Fruit fly (Drosophila melanogaster) whole organism, embryonic: ENCODE results near the gene GILT3.
A peak's percentile ranks its signal among the peaks of the same experiment; 100 is the strongest.

ENCODE experiments used
- ATbp ChIP-seq: fragments of 200-800 bp; sonication (Bioruptor generic); optimal IDR thresholded peaks from 2 replicates; lab custom pipeline; 2017; ENCODE audit warnings: missing biosample characterization, mild to moderate bottlenecking, missing genetic modification characterization, missing genetic modification reagents
- B-H2 ChIP-seq: fragments of 200-800 bp; sonication (Bioruptor generic); optimal IDR thresholded peaks from 2 replicates; lab custom pipeline; 2018; ENCODE audit warnings: missing biosample characterization, mild to moderate bottlenecking, missing genetic modification characterization
- CG10147 ChIP-seq: fragments of 200-800 bp; sonication (Bioruptor generic); optimal IDR thresholded peaks from 2 replicates; lab custom pipeline; 2019; ENCODE audit warnings: missing biosample characterization, mild to moderate bottlenecking, missing genetic modification characterization, moderate library complexity
- CG10321 ChIP-seq: fragments of 200-800 bp; sonication (Bioruptor generic); IDR thresholded peaks from 2 replicates; pipeline ENCODE4 v1.3.6; 2022; ENCODE audit warnings: missing biosample characterization, missing genetic modification characterization
- CG14710 ChIP-seq: fragments of 200-800 bp; sonication (Bioruptor generic); optimal IDR thresholded peaks from 3 replicates; lab custom pipeline; 2019; ENCODE audit warnings: missing biosample characterization, mild to moderate bottlenecking, missing genetic modification characterization, moderate library complexity
- CG15479 ChIP-seq: fragments of 200-800 bp; sonication (Bioruptor generic); optimal IDR thresholded peaks from 3 replicates; lab custom pipeline; 2019; ENCODE audit warnings: missing biosample characterization, mild to moderate bottlenecking, missing genetic modification characterization, moderate library complexity
- CG15601 ChIP-seq: fragments of 200-800 bp; sonication (Bioruptor generic); optimal IDR thresholded peaks from 3 replicates; lab custom pipeline; 2019; ENCODE audit warnings: missing biosample characterization, mild to moderate bottlenecking, missing genetic modification characterization, moderate library complexity
- CG17802 ChIP-seq: fragments of 200-800 bp; sonication (Bioruptor generic); optimal IDR thresholded peaks from 2 replicates; lab custom pipeline; 2018; ENCODE audit warnings: missing biosample characterization, mild to moderate bottlenecking, missing genetic modification characterization, moderate library complexity
- CG17912 ChIP-seq: fragments of 200-800 bp; sonication (Bioruptor generic); optimal IDR thresholded peaks from 2 replicates; lab custom pipeline; 2018; ENCODE audit warnings: missing biosample characterization, mild to moderate bottlenecking, missing genetic modification characterization
- CG30403 ChIP-seq: fragments of 200-800 bp; sonication (Bioruptor generic); optimal IDR thresholded peaks from 3 replicates; lab custom pipeline; 2016; ENCODE audit warnings: missing biosample characterization, missing genetic modification characterization
- CG30431 ChIP-seq: fragments of 200-800 bp; sonication (Bioruptor generic); optimal IDR thresholded peaks from 2 replicates; lab custom pipeline; 2017; ENCODE audit warnings: missing biosample characterization, missing genetic modification characterization
- CG3281 ChIP-seq: fragments of 200-800 bp; sonication (Bioruptor generic); optimal IDR thresholded peaks from 3 replicates; lab custom pipeline; 2017; ENCODE audit warnings: missing biosample characterization, mild to moderate bottlenecking, missing genetic modification characterization
- CG3847 ChIP-seq: fragments of 200-800 bp; sonication (Bioruptor generic); IDR thresholded peaks from 2 replicates; pipeline ENCODE4 v1.3.6; 2022; ENCODE audit warnings: missing biosample characterization, missing genetic modification characterization
- CG4360 ChIP-seq: fragments of 200-800 bp; sonication (Bioruptor generic); IDR thresholded peaks from 2 replicates; pipeline ENCODE4 v1.3.6; 2022; ENCODE audit warnings: missing biosample characterization, missing genetic modification characterization
- CG4617 ChIP-seq: fragments of 200-800 bp; sonication (Bioruptor generic); optimal IDR thresholded peaks from 3 replicates; lab custom pipeline; 2016; ENCODE audit warnings: missing biosample characterization, missing genetic modification characterization, borderline replicate concordance
- CG6175 ChIP-seq: fragments of 200-800 bp; sonication (Bioruptor generic); IDR thresholded peaks from 3 replicates; pipeline ENCODE4 v1.3.6; 2022; ENCODE audit warnings: missing biosample characterization, missing genetic modification characterization
- CG7839 ChIP-seq: fragments of 200-800 bp; sonication (Bioruptor generic); optimal IDR thresholded peaks from 3 replicates; lab custom pipeline; 2018; ENCODE audit warnings: missing biosample characterization, mild to moderate bottlenecking, missing genetic modification characterization, moderate library complexity
- CG8089 ChIP-seq: fragments of 200-800 bp; sonication (Bioruptor generic); optimal IDR thresholded peaks from 3 replicates; lab custom pipeline; 2016; ENCODE audit warnings: missing biosample characterization, missing genetic modification characterization
- CG9609 ChIP-seq: fragments of 200-800 bp; sonication (Bioruptor generic); optimal IDR thresholded peaks from 3 replicates; lab custom pipeline; 2016; ENCODE audit warnings: missing biosample characterization, missing genetic modification characterization
- Dip3 ChIP-seq: fragments of 200-800 bp; sonication (Bioruptor generic); optimal IDR thresholded peaks from 3 replicates; lab custom pipeline; 2016; ENCODE audit warnings: missing biosample characterization, missing genetic modification characterization
- Drgx ChIP-seq: fragments of 200-800 bp; sonication (Bioruptor generic); IDR thresholded peaks from 2 replicates; pipeline ENCODE4 v1.3.6; 2022; ENCODE audit warnings: missing biosample characterization, missing genetic modification characterization
- Lhr ChIP-seq: fragments of 200-800 bp; sonication (Bioruptor generic); optimal IDR thresholded peaks from 3 replicates; lab custom pipeline; 2017; ENCODE audit warnings: mild to moderate bottlenecking, missing biosample characterization, missing genetic modification reagents, missing genetic modification characterization
- Lpt ChIP-seq: fragments of >200 bp; optimal IDR thresholded peaks from 2 replicates; lab custom pipeline; 2018; ENCODE audit warnings: missing biosample characterization, missing genetic modification characterization
- MBD-R2 ChIP-seq: fragments of 200-800 bp; sonication (Bioruptor generic); IDR thresholded peaks from 2 replicates; pipeline ENCODE4 v1.3.6; 2022; ENCODE audit warnings: missing biosample characterization, missing genetic modification characterization
- Meics ChIP-seq: fragments of 200-800 bp; sonication (Bioruptor generic); optimal IDR thresholded peaks from 2 replicates; lab custom pipeline; 2017; ENCODE audit warnings: missing biosample characterization, mild to moderate bottlenecking, missing genetic modification characterization
- Nf-YB ChIP-seq: fragments of 200-800 bp; sonication (Bioruptor generic); optimal IDR thresholded peaks from 3 replicates; lab custom pipeline; 2019; ENCODE audit warnings: missing biosample characterization, mild to moderate bottlenecking, missing genetic modification characterization, moderate library complexity
- YL-1 ChIP-seq: fragments of 200-800 bp; sonication (Bioruptor generic); optimal IDR thresholded peaks from 3 replicates; lab custom pipeline; 2017; ENCODE audit warnings: missing biosample characterization, mild to moderate bottlenecking, missing genetic modification characterization
- ab ChIP-seq: fragments of 200-800 bp; sonication (Bioruptor generic); optimal IDR thresholded peaks from 2 replicates; lab custom pipeline; 2016; ENCODE audit warnings: missing biosample characterization, missing genetic modification characterization
- bigmax ChIP-seq: fragments of 200-800 bp; sonication (Bioruptor generic); optimal IDR thresholded peaks from 2 replicates; lab custom pipeline; 2018; ENCODE audit warnings: missing biosample characterization, mild to moderate bottlenecking, missing genetic modification characterization
- br ChIP-seq: fragments of >200 bp; optimal IDR thresholded peaks from 2 replicates; lab custom pipeline; 2017
- btn ChIP-seq: fragments of 200-800 bp; sonication (Bioruptor generic); optimal IDR thresholded peaks from 2 replicates; lab custom pipeline; 2016; ENCODE audit warnings: missing biosample characterization, missing genetic modification characterization
- cato ChIP-seq: fragments of 200-800 bp; sonication (Bioruptor generic); optimal IDR thresholded peaks from 2 replicates; lab custom pipeline; 2016; ENCODE audit warnings: missing biosample characterization, missing genetic modification characterization, borderline replicate concordance
- fd64A ChIP-seq: fragments of 200-800 bp; sonication (Bioruptor generic); optimal IDR thresholded peaks from 3 replicates; lab custom pipeline; 2018; ENCODE audit warnings: missing biosample characterization, mild to moderate bottlenecking, missing genetic modification characterization
- gro ChIP-seq: fragments of 200-800 bp; sonication (Bioruptor generic); optimal IDR thresholded peaks from 2 replicates; lab custom pipeline; 2016; ENCODE audit warnings: missing biosample characterization, missing genetic modification characterization
- gsb ChIP-seq: fragments of 200-800 bp; sonication (Bioruptor generic); IDR thresholded peaks from 2 replicates; pipeline ENCODE4 v1.3.6; 2022; ENCODE audit warnings: missing biosample characterization, missing genetic modification characterization
- gt ChIP-seq: fragments of 200-800 bp; sonication (Bioruptor generic); IDR thresholded peaks from 2 replicates; pipeline ENCODE4 v1.3.6; 2022; ENCODE audit warnings: missing biosample characterization, missing genetic modification characterization
- hth ChIP-seq: fragments of >200 bp; optimal IDR thresholded peaks from 2 replicates; lab custom pipeline; 2017; ENCODE audit warnings: inconsistent platforms
- ind ChIP-seq: fragments of 200-800 bp; sonication (Bioruptor generic); optimal IDR thresholded peaks from 3 replicates; lab custom pipeline; 2016; ENCODE audit warnings: missing biosample characterization, missing genetic modification characterization
- lilli ChIP-seq: fragments of 200-800 bp; sonication (Bioruptor generic); optimal IDR thresholded peaks from 3 replicates; lab custom pipeline; 2016; ENCODE audit warnings: missing biosample characterization, missing genetic modification characterization
- luna ChIP-seq: fragments of 200-800 bp; sonication (Bioruptor generic); optimal IDR thresholded peaks from 2 replicates; lab custom pipeline; 2016; ENCODE audit warnings: missing biosample characterization, missing genetic modification characterization
- mam ChIP-seq: fragments of 200-800 bp; sonication (Bioruptor generic); optimal IDR thresholded peaks from 3 replicates; lab custom pipeline; 2016; ENCODE audit warnings: missing biosample characterization, missing genetic modification characterization
- mld ChIP-seq: fragments of 200-800 bp; sonication (Bioruptor generic); IDR thresholded peaks from 3 replicates; pipeline ENCODE4 v1.3.6; 2022; ENCODE audit warnings: missing biosample characterization, missing genetic modification characterization; ENCODE audit not compliant: partially characterized antibody
- nerfin-1 ChIP-seq: fragments of 200-800 bp; sonication (Bioruptor generic); optimal IDR thresholded peaks from 3 replicates; lab custom pipeline; 2019; ENCODE audit warnings: missing biosample characterization, mild to moderate bottlenecking, missing genetic modification characterization, moderate library complexity
- pho ChIP-seq: fragments of 200-800 bp; sonication (Bioruptor generic); optimal IDR thresholded peaks from 2 replicates; lab custom pipeline; 2016; ENCODE audit warnings: missing biosample characterization, missing genetic modification characterization
- pnt ChIP-seq: fragments of 200-800 bp; sonication (Bioruptor generic); optimal IDR thresholded peaks from 3 replicates; lab custom pipeline; 2016; ENCODE audit warnings: missing biosample characterization, missing genetic modification characterization
- pzg ChIP-seq: fragments of 200-800 bp; sonication (Bioruptor generic); optimal IDR thresholded peaks from 3 replicates; lab custom pipeline; 2018; ENCODE audit warnings: missing biosample characterization, mild to moderate bottlenecking, missing genetic modification characterization, moderate library complexity
- row ChIP-seq: fragments of 200-800 bp; sonication (Bioruptor generic); IDR thresholded peaks from 3 replicates; pipeline ENCODE4 v1.3.6; 2022; ENCODE audit warnings: missing biosample characterization, missing genetic modification characterization
- schlank ChIP-seq: fragments of 200-800 bp; sonication (Bioruptor generic); optimal IDR thresholded peaks from 2 replicates; lab custom pipeline; 2018; ENCODE audit warnings: missing biosample characterization, mild to moderate bottlenecking, missing genetic modification characterization
- sens-2 ChIP-seq: fragments of 200-800 bp; sonication (Bioruptor generic); IDR thresholded peaks from 2 replicates; pipeline ENCODE4 v1.3.6; 2022; ENCODE audit warnings: missing biosample characterization, missing genetic modification characterization
- slou ChIP-seq: fragments of 200-800 bp; sonication (Bioruptor generic); optimal IDR thresholded peaks from 3 replicates; lab custom pipeline; 2016; ENCODE audit warnings: missing biosample characterization, missing genetic modification characterization
- tgo ChIP-seq: fragments of 200-800 bp; sonication (Bioruptor generic); IDR thresholded peaks from 3 replicates; pipeline ENCODE4 v1.3.6; 2022; ENCODE audit warnings: missing biosample characterization, missing genetic modification characterization
- tx ChIP-seq: fragments of 200-800 bp; sonication (Bioruptor generic); optimal IDR thresholded peaks from 2 replicates; lab custom pipeline; 2016; ENCODE audit warnings: missing biosample characterization, missing genetic modification characterization
- yki ChIP-seq: fragments of >200 bp; optimal IDR thresholded peaks from 3 replicates; lab custom pipeline; 2018

GILT3 gene

dm6 chr3R:23646183-23646582 lies 31.0 kb upstream of the GILT3 start (continued):
- TF ChIP-seq Drgx (GFP tag; lab: Robert Waterston, UW): peak; percentile 94
- peak; percentile 65 for TF ChIP-seq Meics (GFP tag; lab: Kevin White, UChicago)
- no peak for TF ChIP-seq CG17912 (GFP tag; lab: Kevin White, UChicago)
- TF ChIP-seq CG15479 (GFP tag; lab: Kevin White, UChicago): no peak
- TF ChIP-seq pzg (GFP tag; lab: Kevin White, UChicago): no peak
- TF ChIP-seq tx (GFP tag; lab: Kevin White, UChicago): peak; percentile 62
- peak; percentile 47 for TF ChIP-seq nerfin-1 (tag; lab: Kevin White, UChicago)
- TF ChIP-seq CG17802 (tag; lab: Kevin White, UChicago): peak; percentile 62
- TF ChIP-seq Lhr (GFP tag; lab: Kevin White, UChicago): peak; percentile 7
- peak; percentile 53 for TF ChIP-seq CG30431 (GFP tag; lab: Kevin White, UChicago)
- peak; percentile 31 for TF ChIP-seq CG15601 (tag; lab: Kevin White, UChicago)
- no peak for TF ChIP-seq slou (GFP tag; lab: Kevin White, UChicago)
- TF ChIP-seq ind (GFP tag; lab: Kevin White, UChicago): peak; percentile 76
- peak; percentile 50; the same call in 1 of the 2 replicates for TF ChIP-seq CG10321 (GFP tag; lab: Robert Waterston, UW)
- peak; percentile 39 for TF ChIP-seq CG14710 (tag; lab: Kevin White, UChicago)
- TF ChIP-seq gro (GFP tag; lab: Kevin White, UChicago): peak; percentile 20
- peak; percentile 49 for TF ChIP-seq pho (GFP tag; lab: Kevin White, UChicago)
- TF ChIP-seq btn (GFP tag; lab: Kevin White, UChicago): peak; percentile 36
- TF ChIP-seq mam (GFP tag; lab: Kevin White, UChicago): peak; percentile 69
- no peak for TF ChIP-seq gt (GFP tag; lab: Robert Waterston, UW)
- TF ChIP-seq CG3847 (GFP tag; lab: Robert Waterston, UW): peak; percentile 42; the same call in 1 of the 2 replicates
- TF ChIP-seq CG7839 (tag; lab: Kevin White, UChicago): peak; percentile 79
- TF ChIP-seq CG10147 (GFP tag; lab: Kevin White, UChicago): peak; percentile 31
- TF ChIP-seq row (GFP tag; lab: Robert Waterston, UW): peak; percentile 77
- TF ChIP-seq B-H2 (GFP tag; lab: Kevin White, UChicago): no peak
- TF ChIP-seq Lpt (GFP tag; lab: Kevin White, UChicago): no peak
- TF ChIP-seq gsb: no peak
- TF ChIP-seq CG4617 (GFP tag; lab: Kevin White, UChicago): no peak
- TF ChIP-seq ab (GFP tag; lab: Kevin White, UChicago): peak; percentile 32
- no peak for TF ChIP-seq bigmax (GFP tag; lab: Kevin White, UChicago)
- TF ChIP-seq CG30403 (GFP tag; lab: Kevin White, UChicago): peak; percentile 72
- TF ChIP-seq schlank: no peak
- peak; percentile 73 for TF ChIP-seq tgo (GFP tag; lab: Robert Waterston, UW)
- peak; percentile 6 for TF ChIP-seq Dip3
- no peak for TF ChIP-seq br (lab: Kevin White, UChicago)
- peak; percentile 56 for TF ChIP-seq pnt
- no peak for TF ChIP-seq cato (GFP tag; lab: Kevin White, UChicago)
- peak; percentile 61 for TF ChIP-seq CG8089 (GFP tag; lab: Kevin White, UChicago)
- TF ChIP-seq sens-2 (GFP tag; lab: Robert Waterston, UW): peak; percentile 73
- TF ChIP-seq hth (lab: Kevin White, UChicago): no peak
- no peak for TF ChIP-seq yki
- TF ChIP-seq CG9609 (GFP tag; lab: Kevin White, UChicago): peak; percentile 54
- no peak for TF ChIP-seq Nf-YB (GFP tag; lab: Kevin White, UChicago)
- TF ChIP-seq fd64A (GFP tag; lab: Kevin White, UChicago): peak; percentile 49
- TF ChIP-seq CG6175 (GFP tag; lab: Robert Waterston, UW): no peak
- TF ChIP-seq MBD-R2: 0 out of 2 replicates have a peak, but pooled peaks have one; percentile 20
- TF ChIP-seq mld (GFP tag; lab: Robert Waterston, UW): no peak
- no peak for TF ChIP-seq YL-1
- no peak for TF ChIP-seq luna (GFP tag; lab: Kevin White, UChicago)
- peak; percentile 36; the same call in 1 of the 2 replicates for TF ChIP-seq CG4360 (GFP tag; lab: Robert Waterston, UW)
- TF ChIP-seq lilli (GFP tag; lab: Kevin White, UChicago): peak; percentile 72
- peak; percentile 45 for TF ChIP-seq CG3281 (GFP tag; lab: Kevin White, UChicago)
- peak; percentile 77 for TF ChIP-seq ATbp (GFP tag; lab: Kevin White, UChicago)
